Worm (Caenorhabditis elegans) whole organism, L4 larva: ENCODE measurements around the gene R01E6.2.
A peak's percentile ranks its signal among the peaks of the same experiment; 100 is the strongest.

Experiments used
- D1046.2 ChIP-seq: fragments of 200-800 bp; sonication (Bioruptor generic); IDR thresholded peaks from 2 replicates; pipeline ENCODE4 v1.3.6; 2022; ENCODE audit warnings: missing genetic modification characterization, missing compliant biosample characterization
- F10B5.3 ChIP-seq: sonication (generic microtip); optimal IDR thresholded peaks from 2 replicates; lab custom pipeline; 2016; ENCODE audit warnings: mild to moderate bottlenecking, missing genetic modification characterization, missing compliant biosample characterization
- F26F4.8 ChIP-seq: fragments of 200-800 bp; sonication (Bioruptor generic); conservative IDR thresholded peaks from 2 replicates; pipeline ENCODE4 v1.3.6; 2022; ENCODE audit warnings: missing genetic modification characterization, missing compliant biosample characterization
- F37D6.2 ChIP-seq: sonication (generic microtip); optimal IDR thresholded peaks from 2 replicates; lab custom pipeline; 2016; ENCODE audit warnings: mild to moderate bottlenecking, missing genetic modification characterization, missing compliant biosample characterization
- F49E8.2 ChIP-seq: sonication (generic microtip); optimal IDR thresholded peaks from 2 replicates; lab custom pipeline; 2016; ENCODE audit warnings: missing compliant biosample characterization, mild to moderate bottlenecking, missing genetic modification characterization, borderline replicate concordance
- R02D3.7 ChIP-seq: fragments of 150-350 bp; sonication (generic microtip); optimal IDR thresholded peaks from 3 replicates; lab custom pipeline; 2014; ENCODE audit warnings: missing biosample characterization, missing genetic modification characterization
- T20F7.1 ChIP-seq: fragments of 200-800 bp; sonication (Bioruptor generic); optimal IDR thresholded peaks from 2 replicates; lab custom pipeline; 2018; ENCODE audit warnings: mild to moderate bottlenecking, missing genetic modification characterization, missing compliant biosample characterization
- Y48G9A.11 ChIP-seq: fragments of 200-800 bp; sonication (Bioruptor generic); IDR thresholded peaks from 2 replicates; pipeline ENCODE4 v1.3.6; 2022; ENCODE audit warnings: missing genetic modification reagents, missing genetic modification characterization, missing compliant biosample characterization
- ama-1 ChIP-seq: fragments of 150-350 bp; optimal IDR thresholded peaks from 2 replicates; lab custom pipeline; 2014; ENCODE audit warnings: inconsistent platforms, mixed read lengths
- attf-4 ChIP-seq: sonication (generic microtip); optimal IDR thresholded peaks from 3 replicates; lab custom pipeline; 2017; ENCODE audit warnings: missing biosample characterization, missing genetic modification characterization
- ceh-20 ChIP-seq: fragments of 200-800 bp; sonication (Bioruptor generic); IDR thresholded peaks from 2 replicates; pipeline ENCODE4 v1.3.6; 2022; ENCODE audit warnings: missing genetic modification reagents, missing genetic modification characterization, missing compliant biosample characterization
- ceh-32 ChIP-seq: sonication (generic microtip); optimal IDR thresholded peaks from 2 replicates; lab custom pipeline; 2016; ENCODE audit warnings: mild to moderate bottlenecking, missing genetic modification characterization, missing compliant biosample characterization; ENCODE audit not compliant: poor library complexity
- ceh-82 ChIP-seq: sonication (generic microtip); optimal IDR thresholded peaks from 2 replicates; lab custom pipeline; 2017; ENCODE audit warnings: missing biosample characterization, missing genetic modification characterization
- cey-2 ChIP-seq: sonication (generic microtip); optimal IDR thresholded peaks from 3 replicates; lab custom pipeline; 2017; ENCODE audit warnings: missing genetic modification characterization, mild to moderate bottlenecking, missing compliant biosample characterization, antibody characterized with exemption, borderline replicate concordance; ENCODE audit not compliant: insufficient read depth
- daf-12 ChIP-seq: fragments of 150-350 bp; optimal IDR thresholded peaks from 2 replicates; lab custom pipeline; 2014; ENCODE audit warnings: missing biosample characterization, missing genetic modification reagents, missing genetic modification characterization
- daf-16 ChIP-seq, 3 experiments: sonication (generic microtip); optimal IDR thresholded peaks; 2 replicates each; lab custom pipeline; 2016 to 2017; ENCODE audit warnings: missing genetic modification characterization in 3 of 3, missing genetic modification reagents in 3 of 3, mild to moderate bottlenecking in 2 of 3, missing compliant biosample characterization in 2 of 3, missing biosample characterization in 1 of 3, moderate library complexity in 1 of 3
- dmd-9 ChIP-seq: fragments of 200-800 bp; sonication (Bioruptor generic); IDR thresholded peaks from 2 replicates; pipeline ENCODE4 v1.3.6; 2022; ENCODE audit warnings: missing genetic modification reagents, missing genetic modification characterization, missing compliant biosample characterization
- dpl-1 ChIP-seq: fragments of 150-350 bp; optimal IDR thresholded peaks from 2 replicates; lab custom pipeline; 2014; ENCODE audit warnings: missing biosample characterization, missing genetic modification reagents, missing genetic modification characterization
- dve-1 ChIP-seq: sonication (generic microtip); optimal IDR thresholded peaks from 2 replicates; lab custom pipeline; 2017; ENCODE audit warnings: antibody characterized with exemption, mild to moderate bottlenecking, missing genetic modification characterization, missing compliant biosample characterization; ENCODE audit not compliant: insufficient read depth
- gei-8 ChIP-seq: fragments of 200-800 bp; sonication (Bioruptor generic); optimal IDR thresholded peaks from 2 replicates; lab custom pipeline; 2018; ENCODE audit warnings: mild to moderate bottlenecking, missing genetic modification characterization, missing compliant biosample characterization
- hif-1 ChIP-seq, 2 experiments: sonication (generic microtip); optimal IDR thresholded peaks; 2 replicates each; lab custom pipeline; 2016 to 2017; ENCODE audit warnings: missing compliant biosample characterization in 2 of 2, missing genetic modification characterization in 2 of 2, missing genetic modification reagents in 2 of 2, missing genotype in 2 of 2, mild to moderate bottlenecking in 1 of 2
- hlh-11 ChIP-seq: fragments of 200-800 bp; sonication (Bioruptor generic); optimal IDR thresholded peaks from 2 replicates; lab custom pipeline; 2018; ENCODE audit warnings: mild to moderate bottlenecking, missing genetic modification characterization, missing compliant biosample characterization
- hmg-1.1 ChIP-seq: fragments of 200-800 bp; sonication (Bioruptor generic); IDR thresholded peaks from 2 replicates; pipeline ENCODE4 v1.3.6; 2022; ENCODE audit warnings: missing genetic modification reagents, missing genetic modification characterization, missing compliant biosample characterization
- lin-29 ChIP-seq: fragments of 200-800 bp; sonication (Bioruptor generic); IDR thresholded peaks from 2 replicates; pipeline ENCODE4 v1.3.6; 2022; ENCODE audit warnings: missing genetic modification reagents, missing genetic modification characterization, missing compliant biosample characterization
- lsy-2 ChIP-seq, 2 experiments: fragments of 150-350 bp in 1 of 2; sonication (generic microtip) in 1 of 2; optimal IDR thresholded peaks; 2 replicates each; lab custom pipeline; 2014 to 2017; ENCODE audit warnings: missing biosample characterization in 2 of 2, missing genetic modification characterization in 2 of 2
- nhr-10 ChIP-seq: fragments of 150-350 bp; optimal IDR thresholded peaks from 2 replicates; lab custom pipeline; 2014; ENCODE audit warnings: missing biosample characterization, missing genetic modification characterization
- nhr-25 ChIP-seq: sonication (generic microtip); optimal IDR thresholded peaks from 2 replicates; lab custom pipeline; 2017; ENCODE audit warnings: missing genetic modification characterization, mild to moderate bottlenecking, missing compliant biosample characterization, antibody characterized with exemption, moderate library complexity, borderline replicate concordance; ENCODE audit not compliant: insufficient read depth
- nhr-28 ChIP-seq: fragments of 150-350 bp; optimal IDR thresholded peaks from 2 replicates; lab custom pipeline; 2014; ENCODE audit warnings: missing biosample characterization, missing genetic modification characterization
- nhr-42 ChIP-seq: fragments of 200-800 bp; sonication (Bioruptor generic); IDR thresholded peaks from 2 replicates; pipeline ENCODE4 v1.3.6; 2022; ENCODE audit warnings: missing genetic modification characterization, missing compliant biosample characterization
- nhr-6 ChIP-seq: fragments of 150-350 bp; optimal IDR thresholded peaks from 2 replicates; lab custom pipeline; 2014; ENCODE audit warnings: missing biosample characterization, missing genetic modification characterization
- nhr-76 ChIP-seq: fragments of 150-350 bp; optimal IDR thresholded peaks from 2 replicates; lab custom pipeline; 2014; ENCODE audit warnings: missing biosample characterization, missing genetic modification characterization
- nhr-77 ChIP-seq: fragments of 150-350 bp; optimal IDR thresholded peaks from 2 replicates; lab custom pipeline; 2014; ENCODE audit warnings: missing biosample characterization, missing genetic modification characterization
- php-3 ChIP-seq: fragments of 200-800 bp; sonication (Bioruptor generic); IDR thresholded peaks from 2 replicates; pipeline ENCODE4 v1.3.6; 2022; ENCODE audit warnings: missing genetic modification reagents, missing genetic modification characterization, missing compliant biosample characterization
- rbr-2 ChIP-seq: sonication (generic microtip); optimal IDR thresholded peaks from 2 replicates; lab custom pipeline; 2016; ENCODE audit warnings: missing genotype, missing genetic modification characterization, missing compliant biosample characterization
- saeg-2 ChIP-seq: fragments of 200-800 bp; sonication (Bioruptor generic); IDR thresholded peaks from 2 replicates; pipeline ENCODE4 v1.3.6; 2022; ENCODE audit warnings: missing genetic modification reagents, missing genetic modification characterization, missing compliant biosample characterization
- set-16 ChIP-seq: fragments of 200-800 bp; sonication (Bioruptor generic); IDR thresholded peaks from 2 replicates; pipeline ENCODE4 v1.3.6; 2022; ENCODE audit warnings: missing genetic modification reagents, missing genetic modification characterization, missing compliant biosample characterization
- skn-1 ChIP-seq: fragments of 150-350 bp; optimal IDR thresholded peaks from 2 replicates; lab custom pipeline; 2014; ENCODE audit warnings: missing biosample characterization, missing genetic modification characterization
- spr-1 ChIP-seq: sonication (generic microtip); optimal IDR thresholded peaks from 2 replicates; lab custom pipeline; 2016; ENCODE audit warnings: mild to moderate bottlenecking, missing genetic modification characterization, missing compliant biosample characterization
- tag-97 ChIP-seq: fragments of 200-800 bp; sonication (Bioruptor generic); IDR thresholded peaks from 2 replicates; pipeline ENCODE4 v1.3.6; 2022; ENCODE audit warnings: missing genetic modification characterization, missing compliant biosample characterization
- tra-1 ChIP-seq: fragments of 200-800 bp; sonication (Bioruptor generic); IDR thresholded peaks from 2 replicates; pipeline ENCODE4 v1.3.6; 2022; ENCODE audit warnings: missing genetic modification reagents, missing genetic modification characterization, missing compliant biosample characterization
- vab-7 ChIP-seq: fragments of 200-800 bp; sonication (Bioruptor generic); IDR thresholded peaks from 2 replicates; pipeline ENCODE4 v1.3.6; 2022; ENCODE audit warnings: missing genetic modification reagents, missing genetic modification characterization, missing compliant biosample characterization
- zip-11 ChIP-seq: fragments of 200-800 bp; sonication (Bioruptor generic); IDR thresholded peaks from 2 replicates; pipeline ENCODE4 v1.3.6; 2022; ENCODE audit warnings: missing genetic modification characterization, missing compliant biosample characterization

R01E6.2 gene

ce11 chrX:13583895-13584344, 17.6 kb upstream of the R01E6.2 start (continued):
- peak; percentile 36 for TF ChIP-seq rbr-2 (tag; lab: Kevin White, UChicago)
- TF ChIP-seq nhr-28 (tag; lab: Kevin White, UChicago): peak; percentile 17
- TF ChIP-seq dpl-1: peak; percentile 13
- peak; percentile 48; the same call in 1 of the 2 replicates for TF ChIP-seq hmg-1.1 (GFP tag; lab: Robert Waterston, UW)
- 0 out of 2 replicates have a peak, but pooled peaks have one; percentile 41 for TF ChIP-seq D1046.2 (GFP tag; lab: Robert Waterston, UW)
- 0 out of 2 replicates have a peak, but pooled peaks have one; percentile 16 for TF ChIP-seq saeg-2 (GFP tag; lab: Robert Waterston, UW)
- TF ChIP-seq hlh-11 (tag; lab: Kevin White, UChicago): peak; percentile 87
- TF ChIP-seq hif-1 (tag; optimal IDR thresholded peaks at IDR 0.05; lab: Kevin White, UChicago): peak in 1 of 2 experiments; percentile 42
- peak; percentile 18 to 32 for TF ChIP-seq daf-16 (GFP tag; optimal IDR thresholded peaks at IDR 0.05; lab: Kevin White, UChicago)
- peak; percentile 80 for TF ChIP-seq daf-16 (tag; optimal IDR thresholded peaks at IDR 0.05; lab: Kevin White, UChicago)
- TF ChIP-seq php-3 (GFP tag; lab: Robert Waterston, UW): peak; percentile 78
- TF ChIP-seq ama-1 (lab: Kevin White, UChicago): no peak
- TF ChIP-seq, all 104 proteins: peak for 23

- TF ChIP-seq cey-2 (tag; lab: Kevin White, UChicago) (no peak), nhr-28 (tag; lab: Kevin White, UChicago) (no peak), lsy-2 (tag; optimal IDR thresholded peaks at IDR 0.05; lab: Kevin White, UChicago) (no peak), F26F4.8 (GFP tag; lab: Robert Waterston, UW) (no peak), F49E8.2 (tag; lab: Kevin White, UChicago) (no peak), nhr-76 (tag; lab: Kevin White, UChicago) (no peak), set-16 (no peak), tag-97 (GFP tag; lab: Robert Waterston, UW) (no peak), T20F7.1 (GFP tag; lab: Kevin White, UChicago) (no peak), ama-1 (lab: Kevin White, UChicago) (no peak), gei-8 (GFP tag; lab: Kevin White, UChicago) (no peak), Y48G9A.11 (no peak), F37D6.2 (tag; lab: Kevin White, UChicago) (no peak), D1046.2 (GFP tag; lab: Robert Waterston, UW) (no peak), R02D3.7 (tag; lab: Kevin White, UChicago) (no peak), nhr-77 (no peak), daf-12 (tag; lab: Kevin White, UChicago) (no peak), skn-1 (no peak), lin-29 (GFP tag; lab: Robert Waterston, UW) (no peak), ceh-20 (GFP tag; lab: Robert Waterston, UW) (no peak)
- TF ChIP-seq, all 104 proteins: peak for 0
Measured at ce11 chrX:13581820-13582219, 15.5 kb upstream of the R01E6.2 start, which contains the start of gene F54B11.10. F54B11.10 (plus strand) TSS chrX:13582120.

ce11 chrX:13578483-13578882, 12.1 kb upstream of the R01E6.2 start, which contains the start of gene F54B11.11:
F54B11.11 (plus strand) TSS chrX:13578783.
- TF ChIP-seq nhr-76 (tag; lab: Kevin White, UChicago) (no peak), ceh-20 (GFP tag; lab: Robert Waterston, UW) (no peak), nhr-6 (tag; lab: Kevin White, UChicago) (no peak), nhr-42 (no peak), dmd-9 (GFP tag; lab: Robert Waterston, UW) (no peak), F10B5.3 (tag; lab: Kevin White, UChicago) (no peak)

ce11 chrX:13574029-13574428, 7.7 kb upstream of the R01E6.2 start:
- TF ChIP-seq D1046.2 (GFP tag; lab: Robert Waterston, UW): no peak
- no peak for TF ChIP-seq ceh-82 (tag; lab: Kevin White, UChicago)
- no peak for TF ChIP-seq tag-97 (GFP tag; lab: Robert Waterston, UW)
- no peak for TF ChIP-seq attf-4
- no peak for TF ChIP-seq nhr-10
- TF ChIP-seq nhr-6 (tag; lab: Kevin White, UChicago): no peak
- TF ChIP-seq tra-1: no peak
- no peak for TF ChIP-seq dve-1 (tag; lab: Kevin White, UChicago)
- TF ChIP-seq F49E8.2 (tag; lab: Kevin White, UChicago): no peak
- TF ChIP-seq nhr-25: no peak
- no peak for TF ChIP-seq spr-1 (tag; lab: Kevin White, UChicago)
- no peak for TF ChIP-seq zip-11
- no peak for TF ChIP-seq php-3 (GFP tag; lab: Robert Waterston, UW)
- TF ChIP-seq hif-1 (tag; optimal IDR thresholded peaks at IDR 0.05; lab: Kevin White, UChicago): no peak
- no peak for TF ChIP-seq ceh-32
- no peak for TF ChIP-seq vab-7 (GFP tag; lab: Robert Waterston, UW)
- TF ChIP-seq ceh-20 (GFP tag; lab: Robert Waterston, UW): no peak
- no peak for TF ChIP-seq rbr-2 (tag; lab: Kevin White, UChicago)
- no peak for TF ChIP-seq hmg-1.1 (GFP tag; lab: Robert Waterston, UW)
